Worm (Caenorhabditis elegans): ENCODE results near the gene AH6.3.

DNA sequence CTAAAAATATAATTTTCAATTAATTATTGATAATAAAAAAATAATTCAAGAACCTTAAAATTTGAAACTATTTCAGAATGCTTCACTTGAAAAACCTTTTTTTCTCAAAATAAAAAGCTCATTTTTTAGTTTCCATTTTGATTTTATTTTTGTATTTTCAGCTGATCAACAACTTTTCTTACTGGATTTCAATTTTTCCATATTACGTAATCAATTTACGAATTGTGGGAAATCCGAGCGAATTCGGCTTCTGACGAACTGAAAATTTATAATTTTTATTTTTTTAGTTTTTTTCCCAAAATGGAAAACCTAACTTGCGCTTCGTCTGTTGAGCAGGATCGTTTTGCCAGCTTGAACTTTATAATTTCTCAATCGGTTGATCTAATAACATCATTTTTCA, 18.6 kb downstream of the AH6.3 start, which contains the start of gene sra-8:
- TF ChIP-seq nhr-48 (tag; optimal IDR thresholded peaks at IDR 0.05) (no peak), mxl-2 (GFP tag; conservative IDR thresholded peaks at IDR 0.05) (no peak)

All from whole organism, L4 larva.